Fruit fly (Drosophila melanogaster) whole organism, embryonic: ENCODE data around the gene Hpr1.

Source experiments
- Awh ChIP-seq: fragments of 200-800 bp; sonication (Bioruptor generic); IDR thresholded peaks from 2 replicates; pipeline ENCODE4, ENCODE4 v1.3.6; 2022; ENCODE audit warnings: missing biosample characterization, missing genetic modification characterization
- BEAF-32 ChIP-seq: fragments of 200-800 bp; sonication (Bioruptor generic); optimal IDR thresholded peaks from 3 replicates; lab custom pipeline; 2017; ENCODE audit warnings: missing biosample characterization, missing genetic modification characterization, mild to moderate bottlenecking, moderate library complexity, missing genetic modification reagents
- CG10147 ChIP-seq: fragments of 200-800 bp; sonication (Bioruptor generic); optimal IDR thresholded peaks from 2 replicates; lab custom pipeline; 2019; ENCODE audit warnings: missing biosample characterization, mild to moderate bottlenecking, missing genetic modification characterization, moderate library complexity
- CG12155 ChIP-seq: fragments of 200-800 bp; sonication (Bioruptor generic); optimal IDR thresholded peaks from 3 replicates; lab custom pipeline; 2016; ENCODE audit warnings: missing biosample characterization, missing genetic modification characterization
- CG12391 ChIP-seq: fragments of 200-800 bp; sonication (Bioruptor generic); optimal IDR thresholded peaks from 3 replicates; lab custom pipeline; 2018; ENCODE audit warnings: missing biosample characterization, mild to moderate bottlenecking, missing genetic modification characterization, moderate library complexity
- CG14441 ChIP-seq: fragments of 200-800 bp; sonication (Bioruptor generic); IDR thresholded peaks from 2 replicates; pipeline ENCODE4 v1.3.6; 2022; ENCODE audit warnings: missing biosample characterization, missing genetic modification characterization
- CG15073 ChIP-seq: fragments of 200-800 bp; sonication (Bioruptor generic); optimal IDR thresholded peaks from 2 replicates; lab custom pipeline; 2016; ENCODE audit warnings: missing biosample characterization, missing genetic modification characterization
- CG16779 ChIP-seq: fragments of 200-800 bp; sonication (Bioruptor generic); IDR thresholded peaks from 2 replicates; pipeline ENCODE4 v1.3.6; 2022; ENCODE audit warnings: missing biosample characterization, missing genetic modification characterization
- CG18599 ChIP-seq: fragments of 200-800 bp; sonication (Bioruptor generic); optimal IDR thresholded peaks from 3 replicates; lab custom pipeline; 2017; ENCODE audit warnings: missing biosample characterization, missing genetic modification characterization, mild to moderate bottlenecking, moderate library complexity, missing genetic modification reagents
- CG18764 ChIP-seq: fragments of 200-800 bp; sonication (Bioruptor generic); optimal IDR thresholded peaks from 3 replicates; lab custom pipeline; 2016; ENCODE audit warnings: missing biosample characterization, missing genetic modification characterization
- CG2875 ChIP-seq: fragments of 200-800 bp; sonication (Bioruptor generic); optimal IDR thresholded peaks from 2 replicates; lab custom pipeline; 2017; ENCODE audit warnings: missing biosample characterization, mild to moderate bottlenecking, missing genetic modification characterization, missing genetic modification reagents
- CG3281 ChIP-seq: fragments of 200-800 bp; sonication (Bioruptor generic); optimal IDR thresholded peaks from 3 replicates; lab custom pipeline; 2017; ENCODE audit warnings: missing biosample characterization, mild to moderate bottlenecking, missing genetic modification characterization
- CG34224 ChIP-seq: fragments of 200-800 bp; sonication (Bioruptor generic); IDR thresholded peaks from 3 replicates; pipeline ENCODE4 v1.3.6; 2022; ENCODE audit warnings: missing biosample characterization, missing genetic modification characterization; ENCODE audit not compliant: partially characterized antibody
- CG4730 ChIP-seq: fragments of 200-800 bp; sonication (Bioruptor generic); IDR thresholded peaks from 2 replicates; pipeline ENCODE4 v1.3.6; 2022; ENCODE audit warnings: missing biosample characterization, missing genetic modification characterization
- CG4820 ChIP-seq: fragments of 200-800 bp; sonication (Bioruptor generic); optimal IDR thresholded peaks from 3 replicates; lab custom pipeline; 2016; ENCODE audit warnings: missing biosample characterization, missing genetic modification characterization
- CG6683 ChIP-seq: fragments of 200-800 bp; sonication (Bioruptor generic); optimal IDR thresholded peaks from 2 replicates; lab custom pipeline; 2017; ENCODE audit warnings: missing biosample characterization, mild to moderate bottlenecking, missing genetic modification characterization, missing genetic modification reagents
- CG7556 ChIP-seq: fragments of 200-800 bp; sonication (Bioruptor generic); optimal IDR thresholded peaks from 2 replicates; lab custom pipeline; 2017; ENCODE audit warnings: missing biosample characterization, mild to moderate bottlenecking, missing genetic modification characterization
- CG7987 ChIP-seq: fragments of 200-800 bp; sonication (Bioruptor generic); optimal IDR thresholded peaks from 2 replicates; lab custom pipeline; 2018; ENCODE audit warnings: missing biosample characterization, mild to moderate bottlenecking, missing genetic modification characterization, moderate library complexity
- D19A ChIP-seq: fragments of 200-800 bp; optimal IDR thresholded peaks from 3 replicates; lab custom pipeline; 2019; ENCODE audit warnings: missing biosample characterization, mild to moderate bottlenecking, missing genetic modification characterization, moderate library complexity
- GATAe ChIP-seq: fragments of 200-800 bp; sonication (Bioruptor generic); conservative IDR thresholded peaks from 2 replicates; pipeline ENCODE4 v1.3.6; 2022; ENCODE audit warnings: missing biosample characterization, missing genetic modification characterization
- Hr3 ChIP-seq: fragments of 200-800 bp; sonication (Bioruptor generic); optimal IDR thresholded peaks from 3 replicates; lab custom pipeline; 2016; ENCODE audit warnings: missing biosample characterization, missing genetic modification characterization
- MTF-1 ChIP-seq: fragments of 200-800 bp; sonication (Bioruptor generic); optimal IDR thresholded peaks from 2 replicates; lab custom pipeline; 2018; ENCODE audit warnings: missing biosample characterization, mild to moderate bottlenecking, missing genetic modification characterization, borderline replicate concordance
- NC2α ChIP-seq: fragments of 200-800 bp; sonication (Bioruptor generic); optimal IDR thresholded peaks from 2 replicates; lab custom pipeline; 2016; ENCODE audit warnings: missing biosample characterization, missing genetic modification characterization
- Oli ChIP-seq: fragments of 200-800 bp; sonication (Bioruptor generic); optimal IDR thresholded peaks from 2 replicates; lab custom pipeline; 2018; ENCODE audit warnings: missing biosample characterization, mild to moderate bottlenecking, missing genetic modification characterization, moderate library complexity
- PHDP ChIP-seq: fragments of 200-800 bp; sonication (Bioruptor generic); optimal IDR thresholded peaks from 3 replicates; lab custom pipeline; 2018; ENCODE audit warnings: missing biosample characterization, mild to moderate bottlenecking, missing genetic modification characterization, moderate library complexity
- Poxn ChIP-seq: fragments of 200-800 bp; sonication (Bioruptor generic); IDR thresholded peaks from 2 replicates; pipeline ENCODE4 v1.3.6; 2022; ENCODE audit warnings: missing biosample characterization, missing genetic modification characterization
- Side ChIP-seq: fragments of 200-800 bp; sonication (Bioruptor generic); optimal IDR thresholded peaks from 2 replicates; lab custom pipeline; 2016; ENCODE audit warnings: missing biosample characterization, missing genetic modification characterization
- Sox102F ChIP-seq: fragments of 200-800 bp; sonication (Bioruptor generic); optimal IDR thresholded peaks from 2 replicates; lab custom pipeline; 2018; ENCODE audit warnings: missing biosample characterization, mild to moderate bottlenecking, missing genetic modification characterization, moderate library complexity
- cg ChIP-seq: fragments of 200-800 bp; sonication (Bioruptor generic); optimal IDR thresholded peaks from 3 replicates; lab custom pipeline; 2019; ENCODE audit warnings: missing biosample characterization, mild to moderate bottlenecking, missing genetic modification characterization, moderate library complexity
- chif ChIP-seq, 2 experiments: fragments of 200-800 bp; sonication (Bioruptor generic); optimal IDR thresholded peaks; 3 replicates each; lab custom pipeline; 2016; ENCODE audit warnings: missing biosample characterization in 2 of 2, missing genetic modification characterization in 2 of 2
- crol ChIP-seq: fragments of 200-800 bp; sonication (Bioruptor generic); IDR thresholded peaks from 2 replicates; pipeline ENCODE4 v1.3.6; 2022; ENCODE audit warnings: missing biosample characterization, missing genetic modification characterization
- crp ChIP-seq, 2 experiments: fragments of 200-800 bp; sonication (Bioruptor generic); optimal IDR thresholded peaks; 2 replicates in 1 of 2; 3 replicates in 1 of 2; lab custom pipeline; 2017; ENCODE audit warnings: missing biosample characterization in 2 of 2, missing genetic modification characterization in 2 of 2, mild to moderate bottlenecking in 1 of 2, moderate library complexity in 1 of 2
- dmrt11E ChIP-seq: fragments of 200-800 bp; sonication (Bioruptor generic); optimal IDR thresholded peaks from 3 replicates; lab custom pipeline; 2018; ENCODE audit warnings: missing biosample characterization, mild to moderate bottlenecking, missing genetic modification characterization, moderate library complexity
- dmrt99B ChIP-seq: fragments of 200-800 bp; sonication (Bioruptor generic); optimal IDR thresholded peaks from 2 replicates; lab custom pipeline; 2018; ENCODE audit warnings: missing biosample characterization, mild to moderate bottlenecking, missing genetic modification characterization, moderate library complexity
- eyg ChIP-seq: fragments of 200-800 bp; sonication (Bioruptor generic); optimal IDR thresholded peaks from 3 replicates; lab custom pipeline; 2016; ENCODE audit warnings: missing biosample characterization, missing genetic modification characterization
- grau ChIP-seq: fragments of 200-800 bp; optimal IDR thresholded peaks from 3 replicates; lab custom pipeline; 2019; ENCODE audit warnings: missing biosample characterization, mild to moderate bottlenecking, missing genetic modification characterization, moderate library complexity
- jing ChIP-seq: fragments of 200-800 bp; sonication (Bioruptor generic); optimal IDR thresholded peaks from 2 replicates; lab custom pipeline; 2018; ENCODE audit warnings: missing biosample characterization, mild to moderate bottlenecking, missing genetic modification characterization
- jumu ChIP-seq: fragments of 200-800 bp; sonication (Bioruptor generic); optimal IDR thresholded peaks from 3 replicates; lab custom pipeline; 2016; ENCODE audit warnings: missing biosample characterization, missing genetic modification characterization
- lov ChIP-seq, 2 experiments: fragments of 200-800 bp in 1 of 2; fragments of >200 bp in 1 of 2; sonication (Bioruptor generic) in 1 of 2; IDR thresholded peaks in 1 of 2; optimal IDR thresholded peaks in 1 of 2; 2 replicates in 1 of 2; 3 replicates in 1 of 2; pipeline versions ENCODE4 v1.3.6 to Lab custom; 2017 to 2022; ENCODE audit warnings: missing biosample characterization in 1 of 2, missing genetic modification characterization in 1 of 2
- nau ChIP-seq: fragments of 200-800 bp; sonication (Bioruptor generic); optimal IDR thresholded peaks from 3 replicates; lab custom pipeline; 2017; ENCODE audit warnings: missing biosample characterization, mild to moderate bottlenecking, missing genetic modification characterization, missing genetic modification reagents
- onecut ChIP-seq: fragments of 200-800 bp; sonication (Bioruptor generic); IDR thresholded peaks from 2 replicates; pipeline ENCODE4 v1.3.6; 2022; ENCODE audit warnings: missing biosample characterization, missing genetic modification characterization
- org-1 ChIP-seq: fragments of 200-800 bp; sonication (Bioruptor generic); optimal IDR thresholded peaks from 2 replicates; lab custom pipeline; 2017; ENCODE audit warnings: missing biosample characterization, missing genetic modification characterization
- otp ChIP-seq: fragments of 200-800 bp; sonication (Bioruptor generic); IDR thresholded peaks from 3 replicates; pipeline ENCODE4, ENCODE4 v1.3.6; 2022; ENCODE audit warnings: missing biosample characterization, missing genetic modification characterization
- peb ChIP-seq: fragments of 200-800 bp; sonication (Bioruptor generic); IDR thresholded peaks from 2 replicates; pipeline ENCODE4 v1.3.6; 2022; ENCODE audit warnings: missing biosample characterization, missing genetic modification characterization
- row ChIP-seq: fragments of 200-800 bp; sonication (Bioruptor generic); IDR thresholded peaks from 3 replicates; pipeline ENCODE4 v1.3.6; 2022; ENCODE audit warnings: missing biosample characterization, missing genetic modification characterization
- sna ChIP-seq: fragments of 200-800 bp; sonication (Bioruptor generic); IDR thresholded peaks from 2 replicates; pipeline ENCODE4 v1.3.6; 2022; ENCODE audit warnings: missing biosample characterization, missing genetic modification characterization; ENCODE audit not compliant: partially characterized antibody
- sug ChIP-seq: fragments of 200-800 bp; optimal IDR thresholded peaks from 2 replicates; lab custom pipeline; 2019; ENCODE audit warnings: missing biosample characterization, mild to moderate bottlenecking, missing genetic modification characterization, moderate library complexity
- tio ChIP-seq: fragments of 200-800 bp; sonication (Bioruptor generic); optimal IDR thresholded peaks from 2 replicates; lab custom pipeline; 2017; ENCODE audit warnings: missing biosample characterization, missing genetic modification characterization, inconsistent platforms
- unc-4 ChIP-seq: fragments of 200-800 bp; sonication (Bioruptor generic); IDR thresholded peaks from 2 replicates; pipeline ENCODE4 v1.3.6; 2022; ENCODE audit warnings: missing biosample characterization, missing genetic modification characterization; ENCODE audit not compliant: partially characterized antibody
- yki ChIP-seq: fragments of >200 bp; optimal IDR thresholded peaks from 3 replicates; lab custom pipeline; 2018

The Hpr1 gene

dm6 chr3R:5824456-5824855, 3.2 kb upstream of the Hpr1 start, which contains the start of the genes Sec20 and dgrn (continued):
- no peak for TF ChIP-seq dmrt99B (tag; lab: Kevin White, UChicago)
- TF ChIP-seq CG15073: no peak
- no peak for TF ChIP-seq yki (lab: Kevin White, UChicago)
- TF ChIP-seq GATAe (GFP tag; lab: Robert Waterston, UW): no peak
- TF ChIP-seq lov (optimal IDR thresholded peaks at IDR 0.05; lab: Kevin White, UChicago): no peak
- no peak for TF ChIP-seq lov (GFP tag; IDR thresholded peaks at IDR 0.05; lab: Robert Waterston, UW)
- peak; percentile 41 for TF ChIP-seq onecut (GFP tag; lab: Robert Waterston, UW)
- peak; percentile 77 for TF ChIP-seq PHDP
- peak; percentile 67 for TF ChIP-seq CG18599 (GFP tag; lab: Kevin White, UChicago)
- TF ChIP-seq CG14441 (GFP tag; lab: Robert Waterston, UW): no peak
- TF ChIP-seq Sox102F: peak; percentile 68
- peak; percentile 74 for TF ChIP-seq grau (tag; lab: Kevin White, UChicago)
- TF ChIP-seq CG16779 (GFP tag; lab: Robert Waterston, UW): no peak
- TF ChIP-seq jumu (GFP tag; lab: Kevin White, UChicago): peak; percentile 23
- TF ChIP-seq CG4730 (GFP tag; lab: Robert Waterston, UW): 0 out of 2 replicates have a peak, but pooled peaks have one; percentile 20
- TF ChIP-seq BEAF-32 (GFP tag; lab: Kevin White, UChicago): peak; percentile 96
- TF ChIP-seq Poxn (GFP tag; lab: Robert Waterston, UW): no peak
- TF ChIP-seq MTF-1 (GFP tag; lab: Kevin White, UChicago): no peak
- TF ChIP-seq chif (GFP tag; optimal IDR thresholded peaks at IDR 0.05; lab: Kevin White, UChicago): no peak
- peak; percentile 73 for TF ChIP-seq Hr3 (GFP tag; lab: Kevin White, UChicago)
- no peak for TF ChIP-seq Awh (GFP tag; lab: Robert Waterston, UW)
- TF ChIP-seq jing (GFP tag; lab: Kevin White, UChicago): no peak
- TF ChIP-seq nau (GFP tag; lab: Kevin White, UChicago): no peak
- TF ChIP-seq row (GFP tag; lab: Robert Waterston, UW): peak; percentile 89
- peak; percentile 38 for TF ChIP-seq CG3281 (GFP tag; lab: Kevin White, UChicago)
- TF ChIP-seq sug (tag; lab: Kevin White, UChicago): peak; percentile 79
- TF ChIP-seq peb (GFP tag; lab: Robert Waterston, UW): no peak
- no peak for TF ChIP-seq eyg
- TF ChIP-seq CG34224 (GFP tag; lab: Robert Waterston, UW): peak; percentile 90
- TF ChIP-seq org-1 (GFP tag; lab: Kevin White, UChicago): no peak
- peak; percentile 44 for TF ChIP-seq CG10147
- peak; percentile 26 for TF ChIP-seq Oli (tag; lab: Kevin White, UChicago)
- TF ChIP-seq CG12155 (GFP tag; lab: Kevin White, UChicago): peak; percentile 75
- TF ChIP-seq CG7987 (GFP tag; lab: Kevin White, UChicago): no peak
- peak in 1 of 2 experiments; percentile 6 for TF ChIP-seq crp (GFP tag; optimal IDR thresholded peaks at IDR 0.05; lab: Kevin White, UChicago)
- peak; percentile 95 for TF ChIP-seq unc-4 (GFP tag; lab: Robert Waterston, UW)
- no peak for TF ChIP-seq NC2α (GFP tag; lab: Kevin White, UChicago)
- TF ChIP-seq CG18764 (GFP tag; lab: Kevin White, UChicago): peak; percentile 63
- no peak for TF ChIP-seq crol (GFP tag; lab: Robert Waterston, UW)
- peak; percentile 57 for TF ChIP-seq CG4820 (GFP tag; lab: Kevin White, UChicago)
- TF ChIP-seq CG7556: peak; percentile 54
- TF ChIP-seq otp (GFP tag; lab: Robert Waterston, UW): no peak
- TF ChIP-seq Side: no peak
- TF ChIP-seq dmrt11E (tag; lab: Kevin White, UChicago): peak; percentile 75
- TF ChIP-seq D19A (tag; lab: Kevin White, UChicago): peak; percentile 70
- no peak for TF ChIP-seq cg (GFP tag; lab: Kevin White, UChicago)
- TF ChIP-seq CG2875: no peak
- no peak for TF ChIP-seq tio (GFP tag; lab: Kevin White, UChicago)
- peak; percentile 88 for TF ChIP-seq CG12391 (tag; lab: Kevin White, UChicago)
- peak; percentile 95 for TF ChIP-seq sna (GFP tag; lab: Robert Waterston, UW)
- no peak for TF ChIP-seq CG6683 (GFP tag; lab: Kevin White, UChicago)
